Worm (Caenorhabditis elegans) whole organism, dauer: ENCODE measurements around the gene mtm-3.

Experiments
- unc-62 ChIP-seq: sonication (generic microtip); optimal IDR thresholded peaks from 2 replicates; lab custom pipeline; 2017; ENCODE audit warnings: missing biosample characterization, missing genetic modification reagents, missing genetic modification characterization

The mtm-3 gene

DNA sequence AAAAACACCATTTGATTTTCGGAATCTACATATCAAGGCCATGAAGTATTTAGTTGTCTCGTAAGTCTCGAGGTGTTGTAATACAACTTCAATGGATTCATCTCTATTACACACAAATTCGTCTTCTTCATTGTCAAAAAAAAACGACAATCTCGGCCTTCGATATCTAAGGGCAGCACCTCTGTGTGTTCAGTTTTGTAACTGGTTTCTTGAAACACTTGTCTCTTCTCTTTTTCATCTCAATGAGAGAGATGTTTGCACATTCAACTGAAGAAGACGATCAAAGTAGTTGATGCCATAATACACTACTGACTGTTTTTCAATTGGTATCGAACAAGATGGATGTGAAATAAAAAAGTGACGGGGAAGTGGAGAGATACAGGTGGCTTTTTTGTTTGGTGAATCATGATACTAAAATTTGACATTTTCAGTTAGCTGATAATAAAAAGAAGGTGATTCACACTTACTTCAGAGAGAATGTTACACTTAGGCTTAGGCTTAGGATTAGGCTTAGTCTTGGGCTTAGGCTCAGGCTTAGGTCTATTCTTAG lies 11.2 kb upstream of the mtm-3 start:
- TF ChIP-seq unc-62 = no peak

DNA sequence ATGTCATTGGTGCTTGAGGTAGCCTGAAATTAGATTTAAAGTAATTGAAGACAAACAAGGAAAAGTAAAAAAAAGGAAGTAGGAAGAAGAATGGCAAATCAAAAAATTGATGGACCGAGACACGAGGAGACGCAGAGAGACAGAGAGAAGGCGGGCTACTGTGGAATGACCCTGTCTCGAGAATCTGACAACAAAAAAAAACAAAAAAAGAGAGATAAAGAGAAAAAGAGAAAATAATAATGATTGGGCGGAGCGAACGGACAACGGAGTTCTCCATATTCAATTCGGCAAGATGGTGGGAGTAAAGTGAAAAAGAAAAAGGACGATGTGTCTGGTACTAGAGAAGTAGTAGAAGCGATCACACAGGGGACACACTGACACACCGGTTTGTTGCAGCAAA lies 8.7 kb upstream of the mtm-3 start, which contains the start of gene toh-1:
TSS of gene toh-1 (minus strand) at position 23 of the 400 bp plus-strand sequence.
- no peak for TF ChIP-seq unc-62

DNA sequence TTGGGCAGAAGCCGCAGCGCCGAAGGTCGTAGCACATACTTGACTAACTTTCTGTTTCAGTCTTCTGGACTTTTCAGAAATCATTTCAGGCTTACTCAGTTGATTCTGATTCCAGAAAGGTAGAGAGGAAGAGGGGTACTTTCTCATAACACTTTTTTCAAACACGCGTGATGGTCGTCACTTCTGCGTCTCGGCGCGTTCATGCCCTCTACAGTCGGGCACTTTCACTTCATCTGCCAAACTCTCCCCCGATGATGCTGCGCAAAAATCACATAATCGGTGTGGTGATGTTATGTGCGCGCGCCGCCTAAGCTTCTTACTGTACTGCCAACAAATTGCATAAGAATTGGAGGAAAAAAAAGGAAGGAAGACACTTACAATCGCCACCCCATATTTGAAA lies 7.3 kb upstream of the mtm-3 start:
- TF ChIP-seq unc-62 = no peak

- no peak for TF ChIP-seq unc-62
These were observed 6.6 kb upstream of the mtm-3 start for ce11 chrIII:3806883-3807282.

ce11 chrIII:3804422-3804821 lies 4.2 kb upstream of the mtm-3 start, which contains the start of gene xbx-5:
TSS of gene xbx-5 (minus strand) at chrIII:3804477.
- TF ChIP-seq unc-62 = no peak

DNA sequence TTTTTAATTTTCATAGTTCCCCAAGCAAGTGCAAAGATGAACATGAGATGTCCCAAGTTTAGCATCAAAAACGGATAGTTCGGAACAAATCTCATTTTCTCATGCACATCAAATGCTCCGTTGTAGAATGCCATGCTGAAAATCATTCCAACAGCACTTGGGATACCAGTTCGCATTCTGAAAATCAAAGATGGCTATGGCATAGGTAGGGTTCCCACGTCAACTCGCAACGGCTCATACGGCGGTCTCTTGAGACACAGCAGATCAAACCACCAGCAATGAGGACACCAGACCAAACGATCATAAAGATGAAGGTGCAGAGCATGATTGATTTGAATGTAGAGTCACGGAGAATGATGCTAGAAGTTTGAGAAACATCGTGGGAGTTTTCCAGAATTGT lies 2.8 kb upstream of the mtm-3 start:
- no peak for TF ChIP-seq unc-62

- TF ChIP-seq unc-62 = peak; percentile 49
These were observed 1.2 kb upstream of the mtm-3 start for ce11 chrIII:3801379-3801894.

ce11 chrIII:3800934-3801252 lies 626 bp upstream of the mtm-3 start:
- no peak for TF ChIP-seq unc-62

- no peak for TF ChIP-seq unc-62
These were observed 1.1 kb downstream of the mtm-3 start for ce11 chrIII:3799213-3799612.

DNA sequence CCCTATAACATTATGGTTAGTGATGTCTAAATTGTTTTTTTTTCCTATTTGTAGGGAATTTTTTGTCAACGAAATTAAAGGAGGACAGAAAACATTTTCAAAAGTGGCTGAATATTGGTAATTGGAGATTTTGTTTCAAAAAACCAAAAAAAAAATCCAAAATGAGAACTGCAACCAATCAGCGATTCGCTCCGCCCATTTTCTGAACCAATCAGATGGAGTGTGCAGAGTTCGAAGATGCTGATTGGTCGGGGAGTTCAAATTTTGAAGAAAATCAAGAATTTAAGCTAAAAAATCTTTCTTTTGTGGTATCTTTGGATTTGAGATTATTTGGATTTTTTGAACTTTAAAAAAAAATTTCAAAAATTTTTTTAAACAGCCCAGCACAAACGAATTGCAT lies 1.9 kb downstream of the mtm-3 start:
- no peak for TF ChIP-seq unc-62

ce11 chrIII:3797180-3798026 lies 2.9 kb downstream of the mtm-3 start:
- TF ChIP-seq unc-62 = no peak

- TF ChIP-seq unc-62 = no peak
These were observed 4.3 kb downstream of the mtm-3 start for ce11 chrIII:3795933-3796332.

- no peak for TF ChIP-seq unc-62
These were observed 9.4 kb downstream of the mtm-3 start for ce11 chrIII:3790855-3791254.

- no peak for TF ChIP-seq unc-62
These were observed 10.4 kb downstream of the mtm-3 start for ce11 chrIII:3789688-3790371.

DNA sequence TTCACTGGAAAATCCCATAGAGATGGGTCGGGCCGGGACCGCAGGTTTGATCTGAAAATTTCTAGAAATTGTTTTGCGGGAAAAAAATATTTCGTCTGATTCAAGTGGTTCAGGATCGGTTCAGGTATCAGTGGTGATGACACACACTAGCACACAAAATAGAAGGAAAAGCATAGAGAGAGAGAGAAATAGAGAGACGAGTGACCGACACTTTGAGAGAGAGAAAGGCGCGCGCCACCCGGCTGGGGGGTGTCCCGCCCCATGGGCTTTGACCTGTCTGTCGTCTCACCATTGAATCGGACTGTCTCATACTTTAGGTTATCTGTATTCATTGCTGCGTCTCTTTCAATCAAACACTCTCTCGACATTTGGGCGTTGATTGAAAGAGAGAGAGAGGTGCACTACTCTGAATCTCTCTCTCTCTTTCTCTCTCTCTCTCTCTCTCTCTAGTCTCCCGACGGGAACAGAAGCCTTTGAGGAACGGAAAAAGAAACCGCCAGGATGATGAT lies 13.8 kb downstream of the mtm-3 start, which contains the start of gene acy-3:
TSS of gene acy-3 (minus strand) at position 51 of the 509 bp plus-strand sequence.
- TF ChIP-seq unc-62 = no peak

DNA sequence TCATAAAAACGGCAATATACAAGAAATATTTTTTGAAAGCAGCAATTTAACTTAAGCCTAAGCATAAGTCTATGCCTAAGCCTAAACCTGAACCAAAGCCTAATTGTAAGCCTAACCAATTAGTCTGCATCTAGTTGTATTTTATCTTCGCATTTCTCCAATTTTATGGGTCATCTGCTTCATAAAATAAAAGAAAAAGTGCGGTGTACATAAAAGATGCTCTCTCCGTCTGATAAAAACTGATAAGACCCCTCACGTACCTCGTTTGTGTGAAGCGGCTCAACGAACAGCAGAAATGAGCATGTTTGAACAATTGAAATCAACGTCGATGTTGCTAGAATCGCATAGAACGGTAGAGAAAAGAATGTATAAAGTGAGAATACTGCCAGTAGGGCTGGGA lies 15.2 kb downstream of the mtm-3 start:
- TF ChIP-seq unc-62 = no peak

DNA sequence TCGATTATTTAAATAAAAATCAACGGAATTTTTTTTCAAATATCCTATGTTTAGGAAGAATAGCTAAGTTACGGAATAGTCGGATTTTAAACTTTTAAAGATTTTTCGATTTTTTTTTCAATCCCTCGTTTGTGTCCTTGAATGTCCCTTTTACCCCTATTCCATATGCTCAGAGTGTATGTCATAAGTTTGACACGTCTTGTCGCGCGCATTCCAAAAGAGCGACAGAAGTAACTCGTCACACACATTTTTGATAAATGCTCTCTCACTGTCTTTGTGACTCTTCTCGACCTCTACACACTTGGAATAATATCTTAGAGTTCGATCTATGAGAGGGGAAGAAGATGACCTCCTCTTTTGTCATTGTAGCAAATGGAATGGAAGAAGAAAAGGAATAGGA lies 16.4 kb downstream of the mtm-3 start:
- no peak for TF ChIP-seq unc-62
